Fruit fly (Drosophila melanogaster): Measurements from ENCODE around the gene CG2200.

CG2200 gene

dm6 chrX:13128750-13129152 lies 34.7 kb downstream of the CG2200 start, which contains the start of the genes CG32638, CG15717 and MFS10 (continued):
- TF ChIP-seq CG9797 (GFP tag; optimal IDR thresholded peaks at IDR 0.05) (peak; percentile 98), psq (GFP tag; optimal IDR thresholded peaks at IDR 0.05) (no peak), CG13287 (GFP tag; IDR thresholded peaks at IDR 0.05; ENCODE audit: partially characterized antibody) (peak; percentile 59), Mes4 (GFP tag; optimal IDR thresholded peaks at IDR 0.05) (peak; percentile 8), so (GFP tag; IDR thresholded peaks at IDR 0.05) (no peak; the same call in 2 of the 3 replicates), Mad (GFP tag; optimal IDR thresholded peaks at IDR 0.05) (peak; percentile 25), otp (GFP tag; IDR thresholded peaks at IDR 0.05) (no peak), CG7987 (GFP tag; optimal IDR thresholded peaks at IDR 0.05) (peak; percentile 38), D19A (tag; optimal IDR thresholded peaks at IDR 0.05) (no peak), CG3995 (GFP tag; optimal IDR thresholded peaks at IDR 0.05) (peak; percentile 2), twi (tag; optimal IDR thresholded peaks at IDR 0.05) (no peak), Hsf (GFP tag; optimal IDR thresholded peaks at IDR 0.05) (no peak), Lim3 (GFP tag; IDR thresholded peaks at IDR 0.05) (no peak), sens (GFP tag) (no peak), Fer2 (tag; optimal IDR thresholded peaks at IDR 0.05) (no peak), Dp (GFP tag; optimal IDR thresholded peaks at IDR 0.05) (peak; percentile 62), Xrp1 (GFP tag; IDR thresholded peaks at IDR 0.05) (no peak), bcd (GFP tag; optimal IDR thresholded peaks at IDR 0.05) (no peak), CG33213 (GFP tag; optimal IDR thresholded peaks at IDR 0.05) (peak; percentile 60), grau (tag; optimal IDR thresholded peaks at IDR 0.05) (peak; percentile 12), zen (tag; optimal IDR thresholded peaks at IDR 0.05) (peak; percentile 32), CG8924 (tag; optimal IDR thresholded peaks at IDR 0.05) (peak; percentile 11), ab (GFP tag; optimal IDR thresholded peaks at IDR 0.05) (no peak), usp (GFP tag; optimal IDR thresholded peaks at IDR 0.05) (no peak), ERR (GFP tag; optimal IDR thresholded peaks at IDR 0.05) (peak; percentile 23), CHES-1-like (GFP tag; optimal IDR thresholded peaks at IDR 0.05) (peak; percentile 46), CG8765 (GFP tag; IDR thresholded peaks at IDR 0.05) (0 out of 2 replicates have a peak, but pooled peaks have one; percentile 23), luna (GFP tag; optimal IDR thresholded peaks at IDR 0.05) (no peak), CG4328 (GFP tag; optimal IDR thresholded peaks at IDR 0.05) (no peak), Chrac-16 (GFP tag; optimal IDR thresholded peaks at IDR 0.05) (no peak), ato (GFP tag; IDR thresholded peaks at IDR 0.05; ENCODE audit: partially characterized antibody) (0 out of 2 replicates have a peak, but pooled peaks have one; percentile 21), lilli (GFP tag; optimal IDR thresholded peaks at IDR 0.05) (peak; percentile 17), Atf3 (GFP tag; optimal IDR thresholded peaks at IDR 0.05) (no peak), Lhr (GFP tag; optimal IDR thresholded peaks at IDR 0.05) (peak; percentile 81), CG15514 (GFP tag; optimal IDR thresholded peaks at IDR 0.05) (peak; percentile 78), oc (tag; optimal IDR thresholded peaks at IDR 0.05) (peak; percentile 17), CG7372 (GFP tag; IDR thresholded peaks at IDR 0.05) (no peak), inv (GFP tag; IDR thresholded peaks at IDR 0.05; ENCODE audit: partially characterized antibody) (no peak), CG16863 (GFP tag; optimal IDR thresholded peaks at IDR 0.05) (peak; percentile 11), CG15011 (GFP tag; optimal IDR thresholded peaks at IDR 0.05) (no peak), exex (tag; optimal IDR thresholded peaks at IDR 0.05) (peak; percentile 35), br (optimal IDR thresholded peaks at IDR 0.05) (no peak), pros (GFP tag; optimal IDR thresholded peaks at IDR 0.05) (no peak), HmgD (GFP tag; optimal IDR thresholded peaks at IDR 0.05) (peak; percentile 9), MESR4 (GFP tag; optimal IDR thresholded peaks at IDR 0.05) (peak; percentile 80), zfh1 (GFP tag; IDR thresholded peaks at IDR 0.05) (peak; percentile 31; the same call in 1 of the 3 replicates), CG14860 (GFP tag; IDR thresholded peaks at IDR 0.05; ENCODE audit: partially characterized antibody) (no peak), CG3847 (GFP tag; IDR thresholded peaks at IDR 0.05) (peak; percentile 38), run (tag; optimal IDR thresholded peaks at IDR 0.05) (no peak), bigmax (GFP tag; optimal IDR thresholded peaks at IDR 0.05) (peak; percentile 88), CrebB (tag; optimal IDR thresholded peaks at IDR 0.05) (peak; percentile 45), cato (GFP tag; optimal IDR thresholded peaks at IDR 0.05; ENCODE audit: borderline replicate concordance) (no peak)

Measured in whole organism, embryonic.